Worm (Caenorhabditis elegans): ENCODE measurements around the gene C30A5.16.
A peak's percentile ranks its signal among the peaks of the same experiment; 100 is the strongest.

Gene C30A5.16

ce11 chrIII:8247051-8247450, 29.0 kb downstream of the C30A5.16 start, which contains the start of gene C02F5.13:
TSS of gene C02F5.13 (plus strand) at chrIII:8247351.
- TF ChIP-seq sdz-12 (GFP tag; optimal IDR thresholded peaks at IDR 0.05) (no peak), lin-15B (tag; optimal IDR thresholded peaks at IDR 0.05) (no peak), arid-1 (GFP tag; conservative IDR thresholded peaks at IDR 0.05) (no peak), rbr-2 (tag; optimal IDR thresholded peaks at IDR 0.05) (no peak), ztf-11 (tag; optimal IDR thresholded peaks at IDR 0.05) (no peak), fkh-10 (GFP tag; optimal IDR thresholded peaks at IDR 0.05) (no peak), snpc-4 (tag; optimal IDR thresholded peaks at IDR 0.05) (no peak), aly-2 (tag; optimal IDR thresholded peaks at IDR 0.05) (no peak), dmd-9 (GFP tag; IDR thresholded peaks at IDR 0.05) (no peak), saeg-2 (GFP tag; IDR thresholded peaks at IDR 0.05) (no peak), F26F4.8 (GFP tag; conservative IDR thresholded peaks at IDR 0.05) (no peak), ceh-82 (tag; optimal IDR thresholded peaks at IDR 0.05) (no peak), nhr-10 (tag; optimal IDR thresholded peaks at IDR 0.05) (no peak), tra-1 (GFP tag; IDR thresholded peaks at IDR 0.05) (no peak), lir-3 (tag; optimal IDR thresholded peaks at IDR 0.05) (no peak), daf-19 (GFP tag; conservative IDR thresholded peaks at IDR 0.05) (no peak)

- TF ChIP-seq madf-9 (GFP tag; conservative IDR thresholded peaks at IDR 0.05), result no peak
- no peak for TF ChIP-seq daf-8 (GFP tag; IDR thresholded peaks at IDR 0.05)
- TF ChIP-seq nhr-42 (GFP tag; IDR thresholded peaks at IDR 0.05), result no peak
- TF ChIP-seq zip-2 (tag; optimal IDR thresholded peaks at IDR 0.05), result no peak
- no peak for TF ChIP-seq fos-1 (tag; optimal IDR thresholded peaks at IDR 0.05)
- TF ChIP-seq tra-1 (GFP tag; IDR thresholded peaks at IDR 0.05), result no peak
Measured at ce11 chrIII:8249381-8249780, 31.4 kb downstream of the C30A5.16 start, which contains the start of the genes C02F5.10 and C02F5.2. TSS of gene C02F5.10 (minus strand) at chrIII:8249481. TSS of gene C02F5.2 (plus strand) at chrIII:8249619.

ce11 chrIII:8250007-8250683, 32.1 kb downstream of the C30A5.16 start, which contains the start of gene knl-1:
TSS of gene knl-1 (plus strand) at chrIII:8250632.
- TF ChIP-seq dve-1 (tag; optimal IDR thresholded peaks at IDR 0.05; ENCODE audit: insufficient read depth) (no peak), ztf-7 (tag; optimal IDR thresholded peaks at IDR 0.05) (no peak), unc-62 (GFP tag; optimal IDR thresholded peaks at IDR 0.05 in 1 of 2) (no peak), unc-62 (tag; optimal IDR thresholded peaks at IDR 0.05) (no peak), nhr-76 (tag; optimal IDR thresholded peaks at IDR 0.05) (no peak), hmg-1.1 (GFP tag; IDR thresholded peaks at IDR 0.05) (no peak), nhr-77 (tag; optimal IDR thresholded peaks at IDR 0.05) (peak; percentile 14), gei-8 (GFP tag; optimal IDR thresholded peaks at IDR 0.05) (no peak), mes-2 (tag; optimal IDR thresholded peaks at IDR 0.05; ENCODE audit: poor library complexity, severe bottlenecking) (peak; percentile 88), nhr-102 (tag; optimal IDR thresholded peaks at IDR 0.05) (no peak), mdl-1 (tag; optimal IDR thresholded peaks at IDR 0.05) (no peak), arid-1 (GFP tag; conservative IDR thresholded peaks at IDR 0.05) (no peak), hif-1 (tag; optimal IDR thresholded peaks at IDR 0.05) (peak in 1 of 2 experiments; percentile 69), zfp-2 (tag; optimal IDR thresholded peaks at IDR 0.05) (no peak), lin-29 (GFP tag; IDR thresholded peaks at IDR 0.05) (no peak), nhr-25 (tag; optimal IDR thresholded peaks at IDR 0.05; ENCODE audit: borderline replicate concordance, insufficient read depth) (peak; percentile 19), spr-1 (tag; optimal IDR thresholded peaks at IDR 0.05) (no peak), nhr-41 (GFP tag; IDR thresholded peaks at IDR 0.05) (no peak), D1046.2 (GFP tag; IDR thresholded peaks at IDR 0.05) (no peak), pqm-1 (tag; optimal IDR thresholded peaks at IDR 0.05) (no peak), ceh-20 (GFP tag; IDR thresholded peaks at IDR 0.05) (no peak), ceh-44 (GFP tag; IDR thresholded peaks at IDR 0.05) (no peak), ces-1 (GFP tag; optimal IDR thresholded peaks at IDR 0.05) (no peak), fos-1 (tag; optimal IDR thresholded peaks at IDR 0.05) (no peak), ceh-62 (tag; optimal IDR thresholded peaks at IDR 0.05) (no peak), unc-130 (GFP tag; optimal IDR thresholded peaks at IDR 0.05) (peak; percentile 97), cey-2 (tag; optimal IDR thresholded peaks at IDR 0.05; ENCODE audit: borderline replicate concordance, insufficient read depth) (no peak), dmd-6 (GFP tag; IDR thresholded peaks at IDR 0.05) (no peak), jun-1 (tag; optimal IDR thresholded peaks at IDR 0.05) (no peak)
